Fruit fly (Drosophila melanogaster) whole organism, larva: ENCODE data around the gene DNAlig4.

Source experiments
- noc ChIP-seq: fragments of 200-800 bp; sonication (Bioruptor generic); optimal IDR thresholded peaks from 3 replicates; lab custom pipeline; 2019; ENCODE audit warnings: missing biosample characterization, mild to moderate bottlenecking, missing genetic modification characterization, moderate library complexity

DNAlig4 gene

dm6 chrX:13625888-13626578 is 41.6 kb downstream of the DNAlig4 start:
- no peak for TF ChIP-seq noc

DNA sequence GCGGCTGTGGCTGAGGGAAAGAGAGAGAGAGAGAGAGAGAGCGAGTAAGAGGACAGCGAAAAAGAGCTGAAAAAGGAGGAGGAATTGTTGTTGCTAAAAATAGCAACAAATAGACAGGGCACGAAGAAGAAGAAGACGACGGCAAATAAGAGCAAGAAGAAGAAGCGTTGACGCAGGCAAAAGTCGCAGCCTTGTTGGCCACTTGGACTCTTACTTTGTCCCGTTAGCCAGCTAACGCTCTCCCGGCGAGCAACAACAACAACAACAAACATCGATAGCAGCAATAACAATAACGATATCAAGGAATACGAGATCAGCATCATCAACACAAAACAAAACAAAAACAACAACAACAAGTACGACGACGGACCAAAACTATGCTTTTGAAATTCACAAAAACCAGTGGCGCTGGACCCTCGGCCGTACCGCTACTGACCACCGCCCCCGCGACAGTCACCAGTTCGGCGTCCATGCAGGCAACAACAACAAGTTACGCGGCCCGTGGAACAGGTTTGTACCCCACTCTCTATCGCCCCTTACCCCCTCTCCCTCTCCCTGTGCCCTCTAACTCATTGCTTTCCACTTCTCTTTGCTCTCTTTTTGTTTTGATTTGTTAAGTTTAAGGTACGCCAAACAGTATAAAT is 42.4 kb downstream of the DNAlig4 start:
- TF ChIP-seq noc, result no peak

- no peak for TF ChIP-seq noc
Measured at dm6 chrX:13624334-13625079, 43.1 kb downstream of the DNAlig4 start, which contains the start of the genes CG2691 and NFAT. TSS of gene CG2691 (minus strand) at chrX:13624408. TSS of gene NFAT (plus strand) at chrX:13624745.

DNA sequence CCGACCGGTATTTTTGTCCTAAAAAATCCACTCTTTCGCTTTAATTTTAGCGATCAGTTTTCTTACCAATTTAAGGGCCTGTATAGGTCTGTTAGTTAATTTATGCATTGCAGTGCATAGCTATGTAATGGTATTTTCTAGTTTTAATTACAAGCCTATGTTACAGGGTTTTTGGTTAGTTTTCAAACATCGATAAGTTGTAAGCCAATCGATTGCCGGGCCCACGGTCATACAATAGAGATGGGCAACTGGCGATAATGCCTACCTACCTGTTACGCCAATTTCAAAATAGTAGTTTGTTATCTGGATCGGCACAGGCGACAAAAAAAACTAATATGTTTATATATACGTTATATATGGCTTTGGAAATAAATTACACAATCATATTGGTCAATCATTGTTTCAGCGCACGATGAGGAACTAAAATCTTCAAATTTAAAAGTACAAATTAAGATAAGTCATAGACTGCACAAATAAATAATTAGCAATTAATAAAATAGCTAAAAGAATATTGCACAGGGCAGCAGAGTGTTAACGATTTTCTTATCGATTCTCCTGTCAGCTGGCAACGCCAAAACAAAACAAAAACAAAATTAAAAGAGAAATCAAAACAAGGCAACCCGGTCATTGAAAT is 51.1 kb downstream of the DNAlig4 start, which contains the start of the genes tth and Tango2:
Gene tth, minus strand, starts transcription at position 170 of the 634 bp plus-strand sequence.
Gene Tango2, plus strand, starts transcription at position 573 of the 634 bp plus-strand sequence.
- TF ChIP-seq noc, result peak; percentile 92

DNA sequence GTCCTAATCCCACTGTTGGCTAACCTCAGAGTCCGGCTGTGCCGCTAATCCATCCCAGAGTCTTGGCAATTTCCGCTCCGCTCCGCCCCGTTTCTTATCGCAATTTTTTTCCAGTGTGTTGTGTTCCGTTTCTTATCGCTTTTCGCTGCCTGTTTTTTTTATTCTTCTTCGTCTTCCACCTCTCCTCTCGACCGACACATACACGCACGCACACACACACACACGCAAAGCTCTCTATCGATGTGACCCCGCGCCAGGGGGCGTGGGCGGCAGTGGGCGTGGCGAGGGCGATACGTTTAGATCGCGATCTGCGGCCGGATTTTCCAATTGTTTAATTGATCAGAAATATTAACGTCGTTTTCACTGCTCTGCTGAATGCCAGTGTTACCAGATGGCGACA is 51.6 kb downstream of the DNAlig4 start:
- TF ChIP-seq noc, result peak; percentile 4
